Fruit fly (Drosophila melanogaster) S2 (cell line): ENCODE results near the gene Nazo.

ENCODE experiments used
- CG8478 ChIP-seq: fragments of >200 bp; optimal IDR thresholded peaks from 2 replicates; lab custom pipeline; 2018
- CTCF ChIP-seq, 2 experiments: fragments of >200 bp; optimal IDR thresholded peaks; 2 replicates each; lab custom pipeline; 2018

Nazo gene

DNA sequence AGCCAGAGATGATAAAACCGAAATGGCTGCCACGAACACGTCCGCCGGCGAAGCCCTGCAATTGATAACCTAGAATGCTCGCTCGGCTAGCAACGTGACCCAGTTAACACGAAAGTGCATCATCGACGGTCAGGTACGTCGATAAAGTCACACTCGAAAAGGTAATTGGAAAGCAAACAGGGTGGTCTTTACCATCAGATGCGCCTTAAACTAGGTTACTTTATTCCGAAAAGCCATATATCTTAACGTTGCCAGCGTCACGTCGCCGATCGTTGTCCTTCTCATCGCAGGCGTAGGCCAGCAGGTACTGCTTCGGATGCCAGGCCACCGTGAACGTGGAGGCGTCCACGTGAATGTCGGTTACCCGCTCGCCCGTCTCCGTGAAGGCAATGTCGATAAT lies 19.6 kb downstream of the Nazo start:
- TF ChIP-seq CG8478 (no peak), CTCF (optimal IDR thresholded peaks at IDR 0.05; lab: Kevin White, UChicago) (no peak)

DNA sequence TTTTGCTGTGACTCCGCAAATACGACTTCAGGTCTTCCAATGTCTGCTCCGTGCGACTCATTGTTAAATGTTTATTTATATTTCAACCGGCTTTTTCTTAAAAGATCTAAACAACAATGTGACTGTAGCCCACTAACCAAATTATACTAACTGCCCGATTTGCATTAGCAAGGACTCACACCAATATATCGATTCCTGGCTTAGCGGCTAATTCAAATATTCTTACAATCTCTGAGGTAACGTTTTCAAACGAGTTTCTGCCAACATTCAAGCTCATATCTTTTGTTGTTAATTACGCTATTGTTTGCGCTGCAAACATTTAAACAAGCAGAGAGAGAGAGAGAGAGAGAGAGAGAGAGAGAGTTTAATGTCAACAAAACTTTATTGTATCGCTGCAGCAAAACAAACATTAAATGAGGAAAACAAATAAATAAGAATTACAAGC lies 20.9 kb downstream of the Nazo start, which contains the start of gene tex:
Gene tex (minus strand): TSS at position 131 of the 445 bp plus-strand sequence.
- TF ChIP-seq CG8478 (no peak), CTCF (optimal IDR thresholded peaks at IDR 0.05; lab: Kevin White, UChicago) (no peak)

dm6 chr3R:8310678-8311077 lies 23.0 kb downstream of the Nazo start, which contains the start of gene CG11693:
TSS of gene CG11693 (minus strand) at chr3R:8310778.
- TF ChIP-seq CTCF (optimal IDR thresholded peaks at IDR 0.05; lab: Kevin White, UChicago) (no peak), CG8478 (no peak)

- no peak for TF ChIP-seq CG8478
- TF ChIP-seq CTCF (optimal IDR thresholded peaks at IDR 0.05; lab: Kevin White, UChicago), result no peak
Observed at dm6 chr3R:8312037-8312436, 24.4 kb downstream of the Nazo start, which contains the start of the genes CG11694 and CG11698. TSS of gene CG11694 (minus strand) at chr3R:8312137. TSS of gene CG11698 (plus strand) at chr3R:8312188.

DNA sequence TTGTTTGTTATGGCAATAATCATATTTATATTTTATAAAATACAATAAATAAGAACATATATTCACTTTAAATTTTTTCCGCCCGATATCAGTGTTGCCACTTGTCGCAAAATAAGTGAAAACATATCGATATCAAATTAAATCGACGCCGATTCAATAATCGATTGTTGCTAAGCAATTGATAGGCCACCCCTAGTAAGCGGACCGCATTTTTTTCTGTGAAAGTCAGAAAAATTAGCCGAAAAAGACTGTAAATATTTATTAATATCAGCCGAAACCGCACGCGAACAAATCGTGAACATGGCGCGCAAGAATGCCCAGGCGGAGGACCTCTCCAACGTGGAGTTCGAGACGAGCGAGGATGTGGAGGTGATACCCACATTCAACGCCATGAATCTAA lies 25.4 kb downstream of the Nazo start, which contains the start of gene CG7483:
Gene CG7483 (plus strand): TSS at position 171 of the 400 bp plus-strand sequence.
- TF ChIP-seq CTCF (optimal IDR thresholded peaks at IDR 0.05; lab: Kevin White, UChicago), result no peak
- no peak for TF ChIP-seq CG8478

dm6 chr3R:8316344-8317105 lies 28.8 kb downstream of the Nazo start, which contains the start of gene Coq2:
TSS of gene Coq2 (minus strand) at chr3R:8316543.
- TF ChIP-seq CTCF (optimal IDR thresholded peaks at IDR 0.05; lab: Kevin White, UChicago), result peak; percentile 48 to 60
- TF ChIP-seq CG8478, result no peak

DNA sequence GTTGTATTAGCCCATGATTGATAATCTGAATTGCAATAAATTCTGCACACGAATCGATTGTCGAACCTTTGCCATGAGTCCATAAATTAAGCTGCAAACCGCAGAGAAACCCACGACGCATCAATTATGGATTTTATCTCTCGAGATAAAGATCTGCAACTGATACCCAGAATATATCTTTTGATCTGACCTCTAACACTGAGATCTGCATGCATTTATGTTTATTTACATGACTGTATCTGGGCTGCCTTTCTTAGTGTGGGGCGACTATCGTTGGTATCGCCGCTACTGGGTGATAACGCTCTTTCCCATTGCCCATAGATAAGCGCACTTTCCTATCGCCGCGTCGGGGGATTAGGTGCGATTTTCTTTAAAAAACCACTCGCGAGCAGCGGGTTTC lies 29.5 kb downstream of the Nazo start, which contains the start of gene Ctr1B:
Gene Ctr1B (plus strand): TSS at position 398 of the 400 bp plus-strand sequence.
- TF ChIP-seq CG8478 (no peak), CTCF (optimal IDR thresholded peaks at IDR 0.05; lab: Kevin White, UChicago) (no peak)

- no peak for TF ChIP-seq CTCF (optimal IDR thresholded peaks at IDR 0.05; lab: Kevin White, UChicago)
- TF ChIP-seq CG8478, result no peak
Observed at dm6 chr3R:8317709-8318335, 30.1 kb downstream of the Nazo start.

DNA sequence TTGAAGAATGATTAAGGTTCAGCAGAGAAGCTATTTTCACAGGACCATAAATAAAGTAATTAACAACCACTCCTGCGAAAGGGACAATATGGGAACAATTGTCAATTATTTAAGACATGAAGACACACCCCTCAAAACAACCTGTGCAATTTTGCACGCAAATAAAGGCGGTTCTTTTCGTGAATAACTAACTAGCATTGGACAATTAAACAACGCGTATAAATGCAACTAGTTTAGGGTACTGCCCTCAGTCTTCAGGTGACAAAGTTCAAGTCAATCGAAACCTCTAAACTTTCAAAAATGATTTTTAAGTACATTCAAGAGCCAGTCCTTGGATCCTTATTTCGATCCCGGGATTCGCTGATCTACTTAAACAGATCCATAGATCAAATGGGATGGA lies 33.8 kb downstream of the Nazo start, which contains the start of gene Or85a:
Gene Or85a (plus strand): TSS at position 301 of the 400 bp plus-strand sequence.
- no peak for TF ChIP-seq CTCF (optimal IDR thresholded peaks at IDR 0.05; lab: Kevin White, UChicago)

dm6 chr3R:8324016-8324415 lies 36.3 kb downstream of the Nazo start, which contains the start of gene CG7443:
TSS of gene CG7443 (plus strand) at chr3R:8324316.
- TF ChIP-seq CTCF (optimal IDR thresholded peaks at IDR 0.05; lab: Kevin White, UChicago), result no peak
- TF ChIP-seq CG8478, result no peak

- TF ChIP-seq CG8478, result no peak
- TF ChIP-seq CTCF (optimal IDR thresholded peaks at IDR 0.05; lab: Kevin White, UChicago), result no peak
Observed at dm6 chr3R:8326884-8327283, 39.2 kb downstream of the Nazo start.

- TF ChIP-seq CTCF (optimal IDR thresholded peaks at IDR 0.05; lab: Kevin White, UChicago) (no peak), CG8478 (no peak)
Observed at dm6 chr3R:8327967-8328789, 40.5 kb downstream of the Nazo start.

dm6 chr3R:8329628-8330027 lies 42.0 kb downstream of the Nazo start:
- TF ChIP-seq CG8478 (no peak), CTCF (optimal IDR thresholded peaks at IDR 0.05; lab: Kevin White, UChicago) (no peak)

DNA sequence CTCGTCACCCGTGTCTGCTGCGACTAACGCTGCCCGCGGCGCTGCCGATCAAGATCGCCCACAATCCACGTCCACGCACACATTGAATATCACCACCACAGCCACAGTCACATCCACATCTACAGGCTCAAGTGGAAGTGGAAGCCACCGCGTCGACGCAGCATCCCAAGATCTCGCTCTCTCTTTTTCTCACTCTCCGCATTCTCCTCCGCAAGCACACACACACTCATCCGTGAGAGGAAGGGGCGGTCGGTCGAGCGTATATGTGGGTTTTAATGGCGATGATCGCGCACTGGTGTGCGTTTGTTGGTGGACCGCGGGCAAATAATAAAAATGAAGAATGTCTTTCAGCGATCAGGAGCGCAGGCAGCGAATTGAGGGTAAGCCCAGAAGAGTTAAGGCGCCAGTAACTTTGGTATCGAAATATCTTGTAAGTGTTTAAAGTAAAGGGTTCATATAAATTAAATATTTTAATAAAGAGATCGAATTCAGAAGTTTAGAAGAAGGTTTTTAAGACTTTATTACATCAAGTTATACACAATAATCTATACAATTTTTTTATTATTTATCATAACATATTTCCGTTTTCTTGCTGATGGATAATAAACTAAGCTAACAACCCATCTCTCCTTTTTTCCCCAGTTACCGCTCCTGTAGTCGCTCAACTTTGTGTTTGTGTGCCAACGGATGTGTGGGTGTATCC lies 46.2 kb downstream of the Nazo start, which contains the start of gene Poxm:
Gene Poxm (minus strand): TSS at position 25 of the 703 bp plus-strand sequence.
- no peak for TF ChIP-seq CG8478
- no peak for TF ChIP-seq CTCF (optimal IDR thresholded peaks at IDR 0.05; lab: Kevin White, UChicago)
